Fruit fly (Drosophila melanogaster): ENCODE data around the gene COX7B.
A peak's percentile ranks its signal among the peaks of the same experiment; 100 is the strongest.

COX7B gene

DNA sequence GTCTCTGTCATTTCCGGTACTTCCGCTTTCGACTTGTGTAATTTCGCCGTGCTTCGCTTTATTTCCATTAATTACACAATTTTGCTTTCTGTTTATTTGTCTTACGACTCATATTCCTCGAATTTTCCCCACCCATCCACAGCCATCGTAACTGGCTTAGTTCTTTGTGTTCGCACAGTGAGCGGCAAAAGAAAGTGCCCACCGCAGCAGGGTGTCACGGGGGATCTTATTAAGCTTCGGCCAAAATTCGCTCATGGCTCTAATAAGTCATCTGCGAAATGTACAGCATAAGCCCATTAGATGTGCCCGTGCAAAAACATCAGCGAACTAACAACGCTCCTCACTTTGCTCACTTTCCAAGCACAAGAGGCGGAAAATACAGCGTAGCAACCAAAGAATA lies 22.9 kb upstream of the COX7B start:
- TF ChIP-seq salr (GFP tag; optimal IDR thresholded peaks at IDR 0.05) (no peak), CG6854 (GFP tag; optimal IDR thresholded peaks at IDR 0.05) (no peak), CG10631 (GFP tag; optimal IDR thresholded peaks at IDR 0.05) (no peak), Gug (GFP tag; IDR thresholded peaks at IDR 0.05) (no peak), CG6276 (GFP tag; optimal IDR thresholded peaks at IDR 0.05) (no peak), CG1621 (tag; optimal IDR thresholded peaks at IDR 0.05) (no peak), CG4318 (GFP tag; optimal IDR thresholded peaks at IDR 0.05) (no peak), lz (GFP tag; optimal IDR thresholded peaks at IDR 0.05) (no peak), topi (GFP tag; optimal IDR thresholded peaks at IDR 0.05) (no peak), dsx (GFP tag; optimal IDR thresholded peaks at IDR 0.05; ENCODE audit: poor library complexity, severe bottlenecking) (no peak), CG8119 (GFP tag; IDR thresholded peaks at IDR 0.05) (no peak)

DNA sequence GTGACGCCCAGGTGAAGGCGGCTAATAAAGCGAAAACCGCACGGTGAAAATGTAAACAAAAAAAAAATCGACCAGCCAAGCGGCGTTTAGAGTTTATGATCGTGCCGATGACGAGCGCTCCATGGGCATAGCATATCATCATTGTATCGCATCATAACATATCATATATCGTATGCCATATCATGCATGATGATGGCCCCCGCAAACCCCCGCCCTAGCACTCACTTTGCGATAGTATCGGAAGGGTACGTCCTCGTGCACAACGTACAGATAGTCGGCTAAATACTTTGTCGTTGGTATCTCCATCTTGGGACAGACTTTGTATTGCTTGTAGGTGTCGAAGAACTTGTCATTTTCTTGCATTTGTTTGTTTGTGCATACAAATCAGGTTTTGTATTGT lies 22.0 kb upstream of the COX7B start:
- TF ChIP-seq dsx (GFP tag; optimal IDR thresholded peaks at IDR 0.05; ENCODE audit: poor library complexity, severe bottlenecking) (peak; percentile 80), CG10631 (GFP tag; optimal IDR thresholded peaks at IDR 0.05) (no peak)

DNA sequence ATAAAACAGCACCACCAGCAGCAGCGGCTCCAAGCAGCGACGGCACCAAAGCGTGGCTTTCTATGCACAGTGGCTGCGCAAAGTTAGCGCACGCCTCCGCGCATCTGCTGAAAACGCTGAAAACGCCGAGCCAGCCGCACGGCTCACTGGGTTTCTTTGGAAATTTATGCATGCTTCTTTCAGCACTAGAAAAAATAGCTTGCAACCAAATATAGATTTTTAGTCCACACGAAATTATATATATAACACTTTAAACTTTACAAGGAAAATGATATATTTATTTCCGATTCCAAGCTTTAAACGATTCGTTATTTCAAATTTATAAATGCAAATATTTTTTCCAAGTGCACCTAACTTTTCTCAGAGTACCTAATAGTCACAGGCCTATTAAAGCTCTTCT lies 20.6 kb upstream of the COX7B start:
- TF ChIP-seq Hr4 (GFP tag; optimal IDR thresholded peaks at IDR 0.05): peak; percentile 57
- TF ChIP-seq svp (GFP tag): peak; percentile 28
- peak; percentile 50; the same call in 1 of the 3 replicates for TF ChIP-seq CG6163 (GFP tag; IDR thresholded peaks at IDR 0.05)
- TF ChIP-seq Lpt (GFP tag; optimal IDR thresholded peaks at IDR 0.05): no peak
- no peak for TF ChIP-seq Ets96B (tag; optimal IDR thresholded peaks at IDR 0.05)
- TF ChIP-seq CG15336 (GFP tag; IDR thresholded peaks at IDR 0.05): peak; percentile 66
- no peak for TF ChIP-seq CG9139 (GFP tag; optimal IDR thresholded peaks at IDR 0.05)
- no peak for TF ChIP-seq Gug (GFP tag; IDR thresholded peaks at IDR 0.05)
- TF ChIP-seq cyc (GFP tag; optimal IDR thresholded peaks at IDR 0.05): no peak
- peak; percentile 41 for TF ChIP-seq CG4318 (GFP tag; optimal IDR thresholded peaks at IDR 0.05)
- TF ChIP-seq topi (GFP tag; optimal IDR thresholded peaks at IDR 0.05): no peak
- no peak for TF ChIP-seq spab (GFP tag; optimal IDR thresholded peaks at IDR 0.05)
- no peak for TF ChIP-seq CG6276 (GFP tag; optimal IDR thresholded peaks at IDR 0.05)
- TF ChIP-seq CG10669 (GFP tag; optimal IDR thresholded peaks at IDR 0.05): no peak
- peak; percentile 2 for TF ChIP-seq CG6792 (GFP tag; optimal IDR thresholded peaks at IDR 0.05)
- TF ChIP-seq Met (GFP tag; optimal IDR thresholded peaks at IDR 0.05): no peak
- TF ChIP-seq ss (GFP tag; optimal IDR thresholded peaks at IDR 0.05): no peak
- TF ChIP-seq fd85E (GFP tag; optimal IDR thresholded peaks at IDR 0.05): no peak
- peak; percentile 19 for TF ChIP-seq dac (GFP tag; optimal IDR thresholded peaks at IDR 0.05)
- peak; percentile 9 for TF ChIP-seq Sox14 (GFP tag; optimal IDR thresholded peaks at IDR 0.05)
- TF ChIP-seq achi (GFP tag; optimal IDR thresholded peaks at IDR 0.05): peak; percentile 33
- TF ChIP-seq CG32006 (GFP tag; optimal IDR thresholded peaks at IDR 0.05): peak; percentile 74
- no peak for TF ChIP-seq CG34406 (GFP tag; optimal IDR thresholded peaks at IDR 0.05)
- TF ChIP-seq Ets21C (GFP tag; optimal IDR thresholded peaks at IDR 0.05): no peak
- peak in 1 of 2 experiments; percentile 47 for TF ChIP-seq salr (GFP tag; optimal IDR thresholded peaks at IDR 0.05)
- peak; percentile 33 for TF ChIP-seq OdsH (GFP tag; optimal IDR thresholded peaks at IDR 0.05)
- no peak for TF ChIP-seq CG8119 (GFP tag; IDR thresholded peaks at IDR 0.05)
- TF ChIP-seq Eip75B (GFP tag; optimal IDR thresholded peaks at IDR 0.05): no peak
- no peak for TF ChIP-seq Smox (GFP tag; optimal IDR thresholded peaks at IDR 0.05)
- peak; percentile 20 for TF ChIP-seq CG3919 (GFP tag; optimal IDR thresholded peaks at IDR 0.05)
- no peak for TF ChIP-seq fkh (GFP tag; optimal IDR thresholded peaks at IDR 0.05)
- peak; percentile 68 for TF ChIP-seq Eip78C (GFP tag)

DNA sequence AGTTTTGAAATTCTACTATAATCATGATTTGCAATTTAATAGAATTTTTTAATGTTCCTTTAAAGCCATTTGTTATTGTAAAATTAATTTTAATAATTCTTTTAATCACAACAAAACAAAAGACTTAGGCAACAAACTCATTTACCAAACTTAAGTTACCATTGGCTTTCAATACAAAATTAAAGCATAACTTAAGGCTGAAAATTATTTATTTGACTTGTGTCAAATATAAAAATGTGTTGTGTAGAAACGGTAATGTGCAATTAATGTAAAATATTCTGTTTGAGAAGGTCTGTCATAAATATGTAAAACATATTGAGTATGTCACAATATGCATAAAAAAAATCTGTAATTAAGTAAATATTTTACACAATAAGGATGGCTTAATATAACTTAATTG lies 18.2 kb upstream of the COX7B start:
- TF ChIP-seq OdsH (GFP tag; optimal IDR thresholded peaks at IDR 0.05) (no peak), cyc (GFP tag; optimal IDR thresholded peaks at IDR 0.05) (no peak), salr (GFP tag; optimal IDR thresholded peaks at IDR 0.05) (no peak), achi (GFP tag; optimal IDR thresholded peaks at IDR 0.05) (no peak), vri (GFP tag; optimal IDR thresholded peaks at IDR 0.05) (no peak), CG6808 (GFP tag; optimal IDR thresholded peaks at IDR 0.05) (no peak), Gug (GFP tag; IDR thresholded peaks at IDR 0.05) (no peak), Eip75B (GFP tag; optimal IDR thresholded peaks at IDR 0.05) (no peak), CG8632 (GFP tag; optimal IDR thresholded peaks at IDR 0.05) (no peak), CG11902 (GFP tag; optimal IDR thresholded peaks at IDR 0.05) (no peak), Eip93F (GFP tag; optimal IDR thresholded peaks at IDR 0.05) (no peak), CG9139 (GFP tag; optimal IDR thresholded peaks at IDR 0.05) (no peak), CG7368 (GFP tag; optimal IDR thresholded peaks at IDR 0.05) (no peak), CG6276 (GFP tag; optimal IDR thresholded peaks at IDR 0.05) (no peak), CG31627 (GFP tag; optimal IDR thresholded peaks at IDR 0.05) (no peak), Smox (GFP tag; optimal IDR thresholded peaks at IDR 0.05) (no peak)

Data from whole organism, prepupa.